Fruit fly (Drosophila melanogaster): ENCODE data around the gene Cdk5alpha.

- TF ChIP-seq cic (GFP tag; optimal IDR thresholded peaks at IDR 0.05) = no peak
- no peak for TF ChIP-seq CG12768 (GFP tag; optimal IDR thresholded peaks at IDR 0.05)
- no peak for TF ChIP-seq CG14711 (tag; optimal IDR thresholded peaks at IDR 0.05)
Measured at dm6 chr2L:10351130-10351529, 40.4 kb upstream of the Cdk5alpha start.
